Worm (Caenorhabditis elegans): ENCODE data around the gene golg-2.

ce11 chrII:5067927-5068326 is 28.0 kb upstream of the golg-2 start, which contains the start of gene C27A2.8:
- no peak for TF ChIP-seq ceh-9 (tag; optimal IDR thresholded peaks at IDR 0.05)
- TF ChIP-seq ztf-4 (tag; optimal IDR thresholded peaks at IDR 0.05), result no peak
- no peak for TF ChIP-seq elt-3 (tag; optimal IDR thresholded peaks at IDR 0.05)
- no peak for TF ChIP-seq nhr-23 (tag; optimal IDR thresholded peaks at IDR 0.05)
- TF ChIP-seq pqm-1 (tag; optimal IDR thresholded peaks at IDR 0.05), result no peak
- no peak for TF ChIP-seq snpc-4 (tag; optimal IDR thresholded peaks at IDR 0.05)
- TF ChIP-seq R02D3.7 (tag; optimal IDR thresholded peaks at IDR 0.05), result no peak
- TF ChIP-seq nfya-1 (tag; optimal IDR thresholded peaks at IDR 0.05; ENCODE audit: insufficient read depth), result no peak
- TF ChIP-seq ama-1 (optimal IDR thresholded peaks at IDR 0.05), result no peak

Data from whole organism, L3 larva.